Worm (Caenorhabditis elegans) whole organism, L3 larva: Measurements from ENCODE around the gene mpc-1.

ENCODE experiments used
- aly-2 ChIP-seq: fragments of 150-350 bp; optimal IDR thresholded peaks from 2 replicates; lab custom pipeline; 2014; ENCODE audit warnings: missing biosample characterization, missing genetic modification characterization
- daf-12 ChIP-seq: fragments of 150-350 bp; optimal IDR thresholded peaks from 2 replicates; lab custom pipeline; 2014; ENCODE audit warnings: missing biosample characterization, missing genetic modification reagents, missing genetic modification characterization
- egl-5 ChIP-seq: fragments of 150-350 bp; optimal IDR thresholded peaks from 2 replicates; lab custom pipeline; 2017; ENCODE audit warnings: missing biosample characterization, missing genetic modification reagents, missing genetic modification characterization, inconsistent platforms
- elt-1 ChIP-seq: fragments of 150-350 bp; optimal IDR thresholded peaks from 2 replicates; lab custom pipeline; 2014; ENCODE audit warnings: missing biosample characterization, missing genetic modification characterization
- elt-2 ChIP-seq: sonication (generic microtip); optimal IDR thresholded peaks from 2 replicates; lab custom pipeline; 2016; ENCODE audit warnings: missing genetic modification reagents, mild to moderate bottlenecking, missing genetic modification characterization, missing compliant biosample characterization
- elt-3 ChIP-seq, 3 experiments: fragments of 150-350 bp in 1 of 3; sonication (generic microtip) in 2 of 3; optimal IDR thresholded peaks; 2 replicates in 2 of 3; 4 replicates in 1 of 3; lab custom pipeline; 2014 to 2017; ENCODE audit warnings: missing biosample characterization in 3 of 3, missing genetic modification characterization in 3 of 3
- eor-1 ChIP-seq, 2 experiments: fragments of 150-350 bp; optimal IDR thresholded peaks; 2 replicates each; lab custom pipeline; 2014 to 2018; ENCODE audit warnings: missing biosample characterization in 2 of 2, missing genetic modification characterization in 2 of 2
- fkh-2 ChIP-seq: fragments of 150-350 bp; optimal IDR thresholded peaks from 2 replicates; lab custom pipeline; 2014; ENCODE audit warnings: missing biosample characterization, missing genetic modification reagents, missing genetic modification characterization
- fos-1 ChIP-seq: fragments of 150-350 bp; optimal IDR thresholded peaks from 2 replicates; lab custom pipeline; 2014; ENCODE audit warnings: missing biosample characterization, missing genetic modification characterization
- lin-15B ChIP-seq: fragments of 150-350 bp; optimal IDR thresholded peaks from 2 replicates; lab custom pipeline; 2014; ENCODE audit warnings: missing biosample characterization, missing genetic modification characterization
- lin-39 ChIP-seq: fragments of 150-350 bp; optimal IDR thresholded peaks from 2 replicates; lab custom pipeline; 2018; ENCODE audit warnings: missing biosample characterization, missing genetic modification reagents, missing genetic modification characterization
- mdl-1 ChIP-seq: fragments of 150-350 bp; optimal IDR thresholded peaks from 2 replicates; lab custom pipeline; 2014; ENCODE audit warnings: missing biosample characterization, missing genetic modification characterization
- mml-1 ChIP-seq: fragments of 150-350 bp; sonication (generic microtip); optimal IDR thresholded peaks from 3 replicates; lab custom pipeline; 2014; ENCODE audit warnings: missing biosample characterization, missing genetic modification characterization
- nfya-1 ChIP-seq: sonication (generic microtip); optimal IDR thresholded peaks from 2 replicates; lab custom pipeline; 2017; ENCODE audit warnings: missing genetic modification characterization, mild to moderate bottlenecking, missing compliant biosample characterization, antibody characterized with exemption, moderate library complexity; ENCODE audit not compliant: insufficient read depth
- nhr-23 ChIP-seq: fragments of 150-350 bp; optimal IDR thresholded peaks from 2 replicates; lab custom pipeline; 2014; ENCODE audit warnings: missing biosample characterization, missing genetic modification reagents, missing genetic modification characterization
- nhr-237 ChIP-seq: fragments of 150-350 bp; optimal IDR thresholded peaks from 2 replicates; lab custom pipeline; 2014; ENCODE audit warnings: missing biosample characterization, missing genetic modification characterization
- nhr-25 ChIP-seq: sonication (generic microtip); optimal IDR thresholded peaks from 2 replicates; lab custom pipeline; 2017; ENCODE audit warnings: missing biosample characterization, missing genetic modification characterization
- nhr-43 ChIP-seq: sonication (generic microtip); optimal IDR thresholded peaks from 2 replicates; lab custom pipeline; 2016; ENCODE audit warnings: mild to moderate bottlenecking, missing genetic modification characterization, missing compliant biosample characterization; ENCODE audit not compliant: poor library complexity, severe bottlenecking
- nhr-67 ChIP-seq: fragments of 150-350 bp; optimal IDR thresholded peaks from 2 replicates; lab custom pipeline; 2014; ENCODE audit warnings: missing biosample characterization, missing genetic modification characterization
- nhr-76 ChIP-seq: fragments of 150-350 bp; sonication (generic microtip); optimal IDR thresholded peaks from 5 replicates; lab custom pipeline; 2014; ENCODE audit warnings: missing biosample characterization, missing genetic modification characterization
- nhr-77 ChIP-seq: fragments of 150-350 bp; optimal IDR thresholded peaks from 2 replicates; lab custom pipeline; 2014; ENCODE audit warnings: missing biosample characterization, missing genetic modification characterization
- pha-4 ChIP-seq: fragments of 150-350 bp; optimal IDR thresholded peaks from 2 replicates; lab custom pipeline; 2014; ENCODE audit warnings: missing biosample characterization, missing genetic modification reagents, missing genetic modification characterization
- pqm-1 ChIP-seq: fragments of 150-350 bp; optimal IDR thresholded peaks from 2 replicates; lab custom pipeline; 2017; ENCODE audit warnings: missing biosample characterization, missing genetic modification characterization, inconsistent platforms
- sea-2 ChIP-seq: fragments of 150-350 bp; sonication (generic microtip); optimal IDR thresholded peaks from 4 replicates; lab custom pipeline; 2014; ENCODE audit warnings: missing biosample characterization, missing genetic modification reagents, missing genetic modification characterization
- tbx-2 ChIP-seq: sonication (generic microtip); optimal IDR thresholded peaks from 2 replicates; lab custom pipeline; 2016; ENCODE audit warnings: mild to moderate bottlenecking, missing genetic modification characterization, missing compliant biosample characterization
- unc-39 ChIP-seq: sonication (generic microtip); optimal IDR thresholded peaks from 4 replicates; lab custom pipeline; 2017; ENCODE audit warnings: missing biosample characterization, missing genetic modification characterization
- unc-62 ChIP-seq: fragments of 150-350 bp; sonication (generic microtip); optimal IDR thresholded peaks from 4 replicates; lab custom pipeline; 2014; ENCODE audit warnings: missing biosample characterization, missing genetic modification reagents, missing genetic modification characterization
- ztf-11 ChIP-seq: fragments of 150-350 bp; optimal IDR thresholded peaks from 2 replicates; lab custom pipeline; 2014; ENCODE audit warnings: missing biosample characterization, missing genetic modification characterization
- ztf-4 ChIP-seq: fragments of 150-350 bp; optimal IDR thresholded peaks from 2 replicates; lab custom pipeline; 2014; ENCODE audit warnings: missing biosample characterization, missing genetic modification characterization

mpc-1 gene

DNA sequence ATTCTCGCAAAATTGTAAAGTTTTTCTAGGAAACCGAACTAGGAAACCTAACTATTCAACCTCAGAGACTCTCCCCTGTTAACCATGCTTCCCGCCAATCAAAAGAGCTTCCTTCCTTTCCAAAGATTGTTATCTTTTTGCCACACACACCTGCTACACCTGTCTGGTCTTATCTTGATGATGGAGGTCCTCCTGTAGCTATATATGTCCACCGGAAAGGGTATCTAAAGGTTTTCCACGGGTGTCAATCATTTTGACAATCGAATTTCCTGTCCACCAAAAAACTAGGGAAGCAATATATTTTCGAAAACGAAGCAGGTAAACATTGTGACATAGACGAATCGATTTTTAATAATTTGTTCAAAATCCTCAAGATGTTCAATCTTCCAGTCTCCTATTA is 40.5 kb downstream of the mpc-1 start:
- TF ChIP-seq mml-1 (tag; lab: Kevin White, UChicago) (no peak), pqm-1 (tag; lab: Kevin White, UChicago) (no peak), eor-1 (tag; optimal IDR thresholded peaks at IDR 0.05; lab: Kevin White, UChicago) (no peak), nhr-25 (tag; lab: Kevin White, UChicago) (peak; percentile 2), sea-2 (GFP tag; lab: Kevin White, UChicago) (no peak), elt-1 (tag; lab: Kevin White, UChicago) (peak; percentile 76), unc-62 (GFP tag; lab: Kevin White, UChicago) (peak; percentile 10)

DNA sequence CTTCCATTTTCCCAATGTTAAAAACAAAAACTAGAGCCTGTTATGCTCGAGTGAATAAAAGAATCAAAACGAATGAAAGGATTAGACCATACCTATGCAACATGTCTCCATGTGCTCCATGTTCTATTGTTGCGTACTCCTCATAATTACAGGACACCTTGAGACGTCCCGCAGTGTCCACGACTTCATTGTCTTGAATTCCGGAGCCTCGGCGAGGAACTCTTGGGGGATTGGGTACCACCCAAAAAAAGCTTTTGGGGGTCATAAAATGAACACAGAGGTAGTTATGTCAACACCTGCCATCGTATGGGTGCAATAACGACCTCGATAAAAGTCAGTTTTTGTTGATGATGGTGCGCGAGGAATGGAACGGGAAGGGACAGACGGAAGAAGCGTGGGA is 41.7 kb downstream of the mpc-1 start:
- TF ChIP-seq fkh-2 (tag; lab: Kevin White, UChicago): no peak
- no peak for TF ChIP-seq nhr-67 (tag; lab: Kevin White, UChicago)
- TF ChIP-seq eor-1 (tag; optimal IDR thresholded peaks at IDR 0.05; lab: Kevin White, UChicago): no peak
- no peak for TF ChIP-seq lin-15B (tag; lab: Kevin White, UChicago)
- no peak for TF ChIP-seq unc-39 (tag; lab: Kevin White, UChicago)
- no peak for TF ChIP-seq elt-1 (tag; lab: Kevin White, UChicago)
- TF ChIP-seq pha-4 (tag; lab: Kevin White, UChicago): no peak
- no peak for TF ChIP-seq ztf-4 (tag; lab: Kevin White, UChicago)
- TF ChIP-seq nhr-77 (tag; lab: Kevin White, UChicago): no peak
- TF ChIP-seq nhr-25 (tag; lab: Kevin White, UChicago): no peak
- TF ChIP-seq mdl-1 (tag; lab: Kevin White, UChicago): no peak
- no peak for TF ChIP-seq daf-12 (tag; lab: Kevin White, UChicago)

DNA sequence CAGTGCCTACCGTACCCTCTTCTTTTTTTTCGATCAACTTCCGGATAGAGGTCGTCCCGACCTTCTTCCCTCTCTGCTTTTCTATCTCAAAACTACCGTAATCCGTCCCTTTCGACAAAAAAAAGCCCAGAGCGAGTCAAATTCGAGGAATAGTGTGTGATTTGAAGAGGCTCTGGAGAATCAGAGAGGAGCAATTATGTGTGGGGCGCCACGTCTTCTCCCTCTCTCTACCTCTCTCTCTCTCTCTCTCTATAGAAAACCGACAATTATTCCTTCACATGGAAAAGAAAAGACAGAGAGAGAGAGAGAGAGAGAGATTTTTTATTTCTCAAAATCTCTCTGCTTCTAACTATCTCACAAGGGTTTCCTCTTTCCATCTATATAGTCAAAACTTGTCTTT is 43.3 kb downstream of the mpc-1 start:
- TF ChIP-seq nhr-23: peak; percentile 40
- TF ChIP-seq daf-12 (tag; lab: Kevin White, UChicago): no peak
- no peak for TF ChIP-seq pqm-1 (tag; lab: Kevin White, UChicago)
- TF ChIP-seq nfya-1: peak; percentile 63
- no peak for TF ChIP-seq unc-39 (tag; lab: Kevin White, UChicago)
- no peak for TF ChIP-seq mdl-1 (tag; lab: Kevin White, UChicago)
- no peak for TF ChIP-seq ztf-11 (tag; lab: Kevin White, UChicago)
- peak; percentile 15 for TF ChIP-seq nhr-25 (tag; lab: Kevin White, UChicago)

DNA sequence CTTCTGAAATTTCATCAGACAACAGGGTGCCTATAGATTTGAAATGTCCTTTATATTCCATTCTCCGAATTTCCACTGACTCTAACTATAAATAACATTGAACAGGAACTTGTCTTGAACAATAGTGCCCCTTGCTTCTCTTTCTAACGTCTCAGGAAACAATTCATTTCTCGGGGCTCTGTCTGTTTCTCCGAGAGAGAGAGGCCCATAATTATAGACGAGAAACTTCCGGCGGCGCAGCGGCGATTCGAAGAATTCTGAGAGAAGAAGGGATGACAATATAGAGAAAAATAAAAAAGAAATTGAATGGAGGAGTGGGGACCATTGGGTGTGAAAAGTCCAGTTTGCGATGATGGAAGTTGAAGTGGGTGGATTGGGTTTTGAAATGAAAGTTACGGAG is 47.0 kb downstream of the mpc-1 start:
- TF ChIP-seq egl-5: no peak
- peak; percentile 72 for TF ChIP-seq lin-39
- TF ChIP-seq tbx-2 (tag; lab: Kevin White, UChicago): peak; percentile 22
- TF ChIP-seq fkh-2 (tag; lab: Kevin White, UChicago): no peak
- TF ChIP-seq nhr-43 (tag; lab: Kevin White, UChicago): no peak
- no peak for TF ChIP-seq nfya-1
- TF ChIP-seq fos-1: no peak
- TF ChIP-seq nhr-77 (tag; lab: Kevin White, UChicago): no peak
- no peak for TF ChIP-seq aly-2
- TF ChIP-seq mml-1 (tag; lab: Kevin White, UChicago): no peak

DNA sequence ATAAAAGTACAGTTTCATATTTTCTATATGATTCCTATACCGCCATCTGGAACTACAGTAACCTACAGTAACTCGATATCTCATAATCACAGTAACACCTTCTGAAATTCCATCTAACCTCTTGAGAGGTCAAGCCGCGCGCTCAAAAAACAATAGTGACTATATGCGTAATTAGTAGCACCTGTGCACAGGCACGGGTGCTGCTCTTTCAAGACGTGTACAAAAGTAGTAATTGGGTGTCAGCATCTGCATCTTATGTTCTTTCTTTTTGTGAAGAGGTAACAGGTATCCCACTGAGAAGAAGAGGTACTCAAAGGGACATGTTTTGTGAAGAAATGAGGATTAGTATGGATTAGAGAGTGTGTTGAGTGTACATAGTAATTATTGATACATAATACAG is 48.1 kb downstream of the mpc-1 start:
- TF ChIP-seq nhr-76 (tag; lab: Kevin White, UChicago): no peak
- no peak for TF ChIP-seq nhr-25 (tag; lab: Kevin White, UChicago)
- TF ChIP-seq nhr-237 (tag; lab: Kevin White, UChicago): no peak
- TF ChIP-seq elt-2 (tag; lab: Kevin White, UChicago): no peak
- TF ChIP-seq nhr-23: no peak
- TF ChIP-seq unc-62 (GFP tag; lab: Kevin White, UChicago): no peak
- no peak for TF ChIP-seq elt-3 (tag; optimal IDR thresholded peaks at IDR 0.05; lab: Kevin White, UChicago)
